Worm (Caenorhabditis elegans) whole organism, midembryonic: ENCODE results near the gene K02E11.4.

Experiments used
- T22C8.4 ChIP-seq: fragments of 200-800 bp; sonication (Bioruptor generic); IDR thresholded peaks from 2 replicates; pipeline ENCODE4 v1.3.6; 2022; ENCODE audit warnings: missing genetic modification characterization, missing compliant biosample characterization
- cog-1 ChIP-seq: sonication (generic microtip); optimal IDR thresholded peaks from 2 replicates; lab custom pipeline; 2016; ENCODE audit warnings: missing genetic modification characterization, missing compliant biosample characterization
- flt-1 ChIP-seq: fragments of 200-800 bp; sonication (Bioruptor generic); IDR thresholded peaks from 2 replicates; pipeline ENCODE4 v1.3.6; 2022; ENCODE audit warnings: missing genetic modification characterization, missing compliant biosample characterization
- klf-2 ChIP-seq: fragments of 200-800 bp; sonication (Bioruptor generic); conservative IDR thresholded peaks from 2 replicates; pipeline ENCODE4 v1.3.6; 2022; ENCODE audit warnings: missing genetic modification reagents, missing genetic modification characterization, missing compliant biosample characterization
- med-1 ChIP-seq: sonication (generic microtip); optimal IDR thresholded peaks from 2 replicates; lab custom pipeline; 2017; ENCODE audit warnings: missing genetic modification characterization, mild to moderate bottlenecking, missing compliant biosample characterization, antibody characterized with exemption, missing genetic modification reagents; ENCODE audit not compliant: insufficient read depth
- ref-1 ChIP-seq: fragments of 200-800 bp; sonication (Bioruptor generic); conservative IDR thresholded peaks from 2 replicates; pipeline ENCODE4 v1.3.6; 2022; ENCODE audit warnings: missing genetic modification reagents, missing genetic modification characterization, missing compliant biosample characterization
- tab-1 ChIP-seq: fragments of 200-800 bp; sonication (Bioruptor generic); IDR thresholded peaks from 2 replicates; pipeline ENCODE4 v1.3.6; 2022; ENCODE audit warnings: missing genetic modification characterization, missing compliant biosample characterization
- ztf-23 ChIP-seq: fragments of 200-800 bp; sonication (Bioruptor generic); IDR thresholded peaks from 2 replicates; pipeline ENCODE4 v1.3.6; 2022; ENCODE audit warnings: missing genetic modification reagents, missing genetic modification characterization, missing compliant biosample characterization
- ztf-29 ChIP-seq: fragments of 200-800 bp; sonication (Bioruptor generic); IDR thresholded peaks from 2 replicates; pipeline ENCODE4 v1.3.6; 2022; ENCODE audit warnings: missing genetic modification reagents, missing genetic modification characterization, missing compliant biosample characterization

K02E11.4 gene

DNA sequence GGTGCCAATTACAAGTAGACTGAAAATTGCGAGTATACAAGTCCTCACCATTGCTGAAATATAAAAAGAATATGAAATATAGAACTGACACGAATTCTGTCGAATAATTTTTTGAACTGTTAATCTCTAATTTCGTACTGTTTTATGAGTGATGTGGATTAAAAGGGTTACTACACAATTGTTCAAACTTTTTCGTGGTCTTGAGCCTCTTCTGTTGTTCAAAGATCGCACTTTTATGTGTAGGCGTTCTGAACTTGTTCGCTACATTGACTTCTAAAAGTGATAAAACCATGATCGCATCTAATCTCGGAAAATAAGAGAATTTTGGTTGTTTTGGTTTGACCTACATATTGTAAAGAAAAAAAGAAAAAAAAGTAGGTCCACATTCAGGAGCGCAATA, at the start of gene K02E11.4:
Gene K02E11.4, minus strand, starts transcription at position 101 of the 400 bp plus-strand sequence.
- TF ChIP-seq ztf-23 (GFP tag; lab: Robert Waterston, UW) (no peak), klf-2 (GFP tag; lab: Robert Waterston, UW) (no peak), tab-1 (GFP tag; lab: Robert Waterston, UW) (no peak), cog-1 (tag; lab: Kevin White, UChicago) (no peak), med-1 (no peak), T22C8.4 (GFP tag; lab: Robert Waterston, UW) (no peak), flt-1 (no peak), ztf-29 (GFP tag; lab: Robert Waterston, UW) (no peak), ref-1 (no peak)

DNA sequence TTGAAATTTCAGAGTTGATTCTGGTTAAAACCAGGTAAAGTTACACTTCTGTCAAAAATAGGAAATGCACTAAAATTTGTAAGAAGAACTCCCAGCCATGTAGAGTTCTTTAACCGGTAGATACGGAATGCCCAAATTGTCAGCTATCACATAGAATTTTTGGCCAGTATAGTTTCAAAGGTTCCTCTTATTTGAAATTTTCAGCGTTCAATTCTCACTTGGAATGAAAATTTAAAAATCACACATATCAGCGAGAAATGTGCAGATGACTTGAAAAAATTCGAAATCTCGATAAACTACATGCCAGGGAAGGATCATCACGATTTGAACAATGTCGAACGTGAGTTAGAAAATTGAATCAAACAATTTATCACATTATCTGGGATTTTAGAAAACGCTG, 48.6 kb upstream of the K02E11.4 start, which contains the start of gene F14D7.3:
Gene F14D7.3, plus strand, starts transcription at position 301 of the 400 bp plus-strand sequence.
- TF ChIP-seq ztf-29 (GFP tag; lab: Robert Waterston, UW) = no peak
- TF ChIP-seq T22C8.4 (GFP tag; lab: Robert Waterston, UW) = no peak
- TF ChIP-seq klf-2 (GFP tag; lab: Robert Waterston, UW) = no peak
- no peak for TF ChIP-seq tab-1 (GFP tag; lab: Robert Waterston, UW)
- no peak for TF ChIP-seq med-1
- no peak for TF ChIP-seq flt-1
- TF ChIP-seq ref-1 = no peak
- no peak for TF ChIP-seq ztf-23 (GFP tag; lab: Robert Waterston, UW)
- no peak for TF ChIP-seq cog-1 (tag; lab: Kevin White, UChicago)

DNA sequence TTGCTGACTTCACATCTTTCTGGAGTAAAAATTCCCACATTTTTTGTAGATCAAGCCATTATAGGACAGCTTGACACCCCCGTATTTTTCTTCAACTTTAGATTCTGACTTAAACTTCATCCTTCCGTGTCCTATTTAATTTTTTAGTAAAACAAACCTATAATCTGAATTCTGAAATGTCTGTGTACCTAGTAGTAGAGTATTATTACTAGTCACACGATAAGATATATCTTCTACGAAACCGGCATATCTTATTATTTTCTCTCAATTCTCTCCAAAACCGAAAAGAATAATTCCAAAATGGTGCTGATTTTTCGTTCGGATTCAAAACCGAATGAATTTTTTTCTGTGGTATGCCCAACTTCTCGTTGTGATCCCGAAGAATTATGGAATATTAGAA, 46.5 kb upstream of the K02E11.4 start, which contains the start of gene F14D7.9:
Gene F14D7.9, plus strand, starts transcription at position 301 of the 400 bp plus-strand sequence.
- TF ChIP-seq tab-1 (GFP tag; lab: Robert Waterston, UW) (no peak), ztf-23 (GFP tag; lab: Robert Waterston, UW) (no peak), med-1 (no peak), flt-1 (no peak), ref-1 (no peak), ztf-29 (GFP tag; lab: Robert Waterston, UW) (no peak), cog-1 (tag; lab: Kevin White, UChicago) (no peak), T22C8.4 (GFP tag; lab: Robert Waterston, UW) (no peak)

DNA sequence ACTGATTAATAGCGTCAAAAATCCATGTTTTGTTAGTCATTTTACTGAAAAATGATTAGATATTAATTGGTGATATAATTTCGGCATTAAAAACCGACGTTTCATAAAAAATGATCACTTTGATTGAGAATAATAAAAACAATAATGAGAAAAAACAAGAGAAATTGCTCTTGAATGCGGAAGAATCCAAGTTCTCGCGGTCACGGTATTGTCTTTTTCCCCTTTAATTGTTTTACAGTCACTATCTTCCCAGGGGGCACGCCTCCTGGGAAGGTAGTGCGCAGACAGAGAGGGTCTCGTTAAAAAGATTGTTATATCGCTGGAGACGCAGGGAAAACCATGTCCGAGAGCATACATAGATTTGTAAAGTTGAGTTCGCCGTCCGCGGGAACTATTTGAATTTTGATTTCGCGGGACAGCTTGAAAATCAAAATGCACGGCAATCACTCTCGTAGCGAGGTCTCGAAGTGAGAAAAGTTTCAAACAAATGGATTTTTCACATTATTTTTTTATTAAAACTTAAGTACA, 45.8 kb upstream of the K02E11.4 start, which contains the start of gene F14D7.2:
Gene F14D7.2, minus strand, starts transcription at position 51 of the 528 bp plus-strand sequence.
- TF ChIP-seq ztf-23 (GFP tag; lab: Robert Waterston, UW) (no peak), flt-1 (no peak), cog-1 (tag; lab: Kevin White, UChicago) (no peak), ref-1 (no peak), tab-1 (GFP tag; lab: Robert Waterston, UW) (no peak), T22C8.4 (GFP tag; lab: Robert Waterston, UW) (no peak), med-1 (no peak), ztf-29 (GFP tag; lab: Robert Waterston, UW) (no peak), klf-2 (GFP tag; lab: Robert Waterston, UW) (no peak)

DNA sequence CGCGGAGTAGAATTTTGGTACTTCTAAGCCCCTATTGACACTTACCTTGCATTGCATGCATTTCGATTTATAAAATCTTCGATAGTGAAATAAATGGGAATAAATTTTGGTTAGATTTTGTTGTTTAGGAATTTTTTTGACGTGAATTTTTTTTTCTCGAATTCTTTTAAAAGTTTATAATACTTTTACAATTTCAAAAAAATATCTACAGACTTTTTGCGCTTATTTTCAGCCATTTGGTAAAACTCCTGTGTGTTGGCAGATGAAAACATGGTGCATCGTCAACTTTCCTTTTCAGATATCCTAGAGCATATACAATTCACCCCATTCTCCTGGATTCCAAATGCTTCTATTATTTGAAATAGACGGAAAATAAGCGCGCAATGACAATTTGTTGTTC, 42.7 kb upstream of the K02E11.4 start, which contains the start of gene F14D7.18:
Gene F14D7.18, minus strand, starts transcription at position 101 of the 400 bp plus-strand sequence.
- TF ChIP-seq ref-1 (no peak), cog-1 (tag; lab: Kevin White, UChicago) (no peak), klf-2 (GFP tag; lab: Robert Waterston, UW) (no peak), T22C8.4 (GFP tag; lab: Robert Waterston, UW) (no peak), flt-1 (no peak), med-1 (no peak), ztf-23 (GFP tag; lab: Robert Waterston, UW) (no peak), tab-1 (GFP tag; lab: Robert Waterston, UW) (no peak), ztf-29 (GFP tag; lab: Robert Waterston, UW) (no peak)

DNA sequence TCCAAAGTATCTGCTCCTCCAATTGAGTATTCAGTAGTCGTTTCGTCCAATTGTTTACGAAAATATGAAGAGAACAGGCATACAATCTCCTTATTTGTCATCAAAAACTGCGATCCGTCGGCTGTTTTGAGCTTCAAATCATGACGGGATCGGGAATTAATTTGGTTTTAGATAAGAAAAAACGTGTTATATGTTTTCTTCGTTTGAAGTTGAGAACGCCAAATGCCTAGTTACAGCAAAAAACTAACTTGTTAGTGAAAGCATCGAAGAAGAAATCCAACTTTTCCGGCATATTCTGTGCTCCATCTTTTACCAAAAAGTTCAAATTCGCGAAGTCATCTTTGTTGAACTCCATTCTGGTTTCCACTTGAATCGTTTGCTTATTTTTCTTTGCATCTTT, 41.4 kb upstream of the K02E11.4 start, which contains the start of gene F14D7.1:
Gene F14D7.1, minus strand, starts transcription at position 101 of the 400 bp plus-strand sequence.
- TF ChIP-seq ztf-23 (GFP tag; lab: Robert Waterston, UW) (no peak), flt-1 (no peak), cog-1 (tag; lab: Kevin White, UChicago) (no peak), tab-1 (GFP tag; lab: Robert Waterston, UW) (no peak), T22C8.4 (GFP tag; lab: Robert Waterston, UW) (no peak), med-1 (no peak), ref-1 (no peak), ztf-29 (GFP tag; lab: Robert Waterston, UW) (no peak), klf-2 (GFP tag; lab: Robert Waterston, UW) (no peak)

DNA sequence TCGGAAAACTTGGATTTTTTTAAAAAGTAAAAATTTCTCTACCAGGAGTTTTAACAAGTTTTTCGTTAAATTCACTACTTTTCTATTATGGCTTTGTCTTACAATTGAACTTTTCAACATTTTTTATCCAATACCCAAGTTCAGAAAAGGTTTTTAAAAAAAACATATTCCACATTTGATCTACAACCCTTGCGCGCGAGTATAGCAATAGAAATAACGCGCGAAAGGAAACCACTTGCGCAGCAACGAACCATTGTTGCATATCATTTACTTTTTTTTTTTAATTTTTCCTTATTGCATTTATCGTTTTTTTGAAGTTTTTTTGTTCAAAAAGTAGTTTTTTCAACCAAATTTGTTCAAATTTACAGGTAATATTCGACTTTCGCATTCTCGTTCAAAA, 37.9 kb upstream of the K02E11.4 start, which contains the start of gene F40G12.11:
Gene F40G12.11, plus strand, starts transcription at position 369 of the 400 bp plus-strand sequence.
- TF ChIP-seq med-1 (no peak), flt-1 (no peak), cog-1 (tag; lab: Kevin White, UChicago) (no peak), T22C8.4 (GFP tag; lab: Robert Waterston, UW) (no peak)

DNA sequence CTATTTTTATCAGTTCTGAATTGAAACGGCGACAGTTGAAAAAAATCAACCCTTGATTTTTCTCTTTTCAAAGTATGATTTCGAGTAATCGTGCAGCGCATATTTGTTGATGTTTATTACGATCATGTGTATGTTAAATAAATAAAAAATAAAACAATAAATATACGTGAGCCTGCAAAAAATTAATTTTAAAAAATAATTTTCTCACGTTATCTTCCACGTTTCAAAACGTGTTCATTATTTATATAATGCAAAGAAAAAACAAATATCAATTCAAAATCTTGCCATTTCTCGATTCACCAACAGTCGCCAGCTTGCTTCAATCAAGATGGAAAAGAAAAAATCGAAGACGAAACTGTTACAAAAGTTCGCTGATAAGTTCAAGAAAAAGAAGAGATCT, 35.3 kb upstream of the K02E11.4 start, which contains the start of gene F40G12.10:
Gene F40G12.10, plus strand, starts transcription at position 301 of the 400 bp plus-strand sequence.
- TF ChIP-seq tab-1 (GFP tag; lab: Robert Waterston, UW) = no peak
- TF ChIP-seq ztf-23 (GFP tag; lab: Robert Waterston, UW) = no peak
- TF ChIP-seq klf-2 (GFP tag; lab: Robert Waterston, UW) = no peak
- TF ChIP-seq ref-1 = no peak
- no peak for TF ChIP-seq med-1
- TF ChIP-seq ztf-29 (GFP tag; lab: Robert Waterston, UW) = no peak
- no peak for TF ChIP-seq flt-1
- no peak for TF ChIP-seq T22C8.4 (GFP tag; lab: Robert Waterston, UW)
- no peak for TF ChIP-seq cog-1 (tag; lab: Kevin White, UChicago)

DNA sequence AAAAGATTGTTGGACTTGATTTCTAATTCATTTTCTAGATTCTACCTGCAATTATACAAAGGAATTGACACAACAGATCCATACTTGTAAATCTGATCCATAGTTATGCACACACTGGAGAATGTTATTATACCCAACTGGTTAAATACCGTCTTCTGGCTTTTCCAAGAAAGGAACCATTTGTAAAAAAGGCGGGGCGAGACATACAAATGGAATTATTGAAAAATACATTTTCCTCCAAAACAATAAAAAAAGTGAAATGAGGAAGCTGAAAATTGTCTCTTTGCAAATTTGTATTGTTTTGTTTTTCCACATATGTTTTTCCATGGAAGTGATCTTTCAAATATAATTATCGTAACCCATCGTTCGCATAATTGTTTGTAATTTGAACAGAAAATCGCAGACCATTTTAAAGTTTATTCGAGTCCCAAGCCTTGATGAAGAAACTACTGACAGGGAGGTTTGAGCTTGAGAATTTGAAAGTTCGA, 34.3 kb upstream of the K02E11.4 start, which contains the start of the genes srt-74 and F40G12.9:
Gene srt-74, minus strand, starts transcription at position 101 of the 488 bp plus-strand sequence.
Gene F40G12.9, plus strand, starts transcription at position 438 of the 488 bp plus-strand sequence.
- TF ChIP-seq T22C8.4 (GFP tag; lab: Robert Waterston, UW) (no peak), tab-1 (GFP tag; lab: Robert Waterston, UW) (no peak), ztf-29 (GFP tag; lab: Robert Waterston, UW) (no peak), klf-2 (GFP tag; lab: Robert Waterston, UW) (no peak), flt-1 (no peak), ztf-23 (GFP tag; lab: Robert Waterston, UW) (no peak)
